Fruit fly (Drosophila melanogaster) whole organism, embryonic: ENCODE results near the gene Ptp69D.
A peak's percentile ranks its signal among the peaks of the same experiment; 100 is the strongest.

Experiments used
- Antp ChIP-seq: fragments of 200-800 bp; sonication (Bioruptor generic); optimal IDR thresholded peaks from 3 replicates; lab custom pipeline; 2016; ENCODE audit warnings: missing biosample characterization, missing genetic modification characterization
- Atf6 ChIP-seq: fragments of 200-800 bp; sonication (Bioruptor generic); IDR thresholded peaks from 2 replicates; pipeline ENCODE4 v1.3.6; 2022; ENCODE audit warnings: missing biosample characterization, missing genetic modification characterization
- CG12071 ChIP-seq: fragments of 200-800 bp; sonication (Bioruptor generic); optimal IDR thresholded peaks from 3 replicates; lab custom pipeline; 2018; ENCODE audit warnings: missing biosample characterization, mild to moderate bottlenecking, missing genetic modification characterization
- CG12219 ChIP-seq: fragments of 200-800 bp; sonication (Bioruptor generic); optimal IDR thresholded peaks from 3 replicates; lab custom pipeline; 2018; ENCODE audit warnings: missing biosample characterization, mild to moderate bottlenecking, missing genetic modification characterization
- CG13775 ChIP-seq: fragments of 200-800 bp; sonication (Bioruptor generic); optimal IDR thresholded peaks from 3 replicates; lab custom pipeline; 2017; ENCODE audit warnings: missing biosample characterization, mild to moderate bottlenecking, missing genetic modification characterization
- CG15073 ChIP-seq: fragments of 200-800 bp; sonication (Bioruptor generic); optimal IDR thresholded peaks from 2 replicates; lab custom pipeline; 2016; ENCODE audit warnings: missing biosample characterization, missing genetic modification characterization
- CG16813 ChIP-seq: fragments of 200-800 bp; sonication (Bioruptor generic); IDR thresholded peaks from 3 replicates; pipeline ENCODE4 v1.3.6; 2022; ENCODE audit warnings: missing biosample characterization, missing genetic modification characterization; ENCODE audit not compliant: partially characterized antibody
- CG16815 ChIP-seq: fragments of 200-800 bp; sonication (Bioruptor generic); optimal IDR thresholded peaks from 3 replicates; lab custom pipeline; 2017; ENCODE audit warnings: missing biosample characterization, mild to moderate bottlenecking, missing genetic modification characterization
- CG17912 ChIP-seq: fragments of 200-800 bp; sonication (Bioruptor generic); optimal IDR thresholded peaks from 2 replicates; lab custom pipeline; 2018; ENCODE audit warnings: missing biosample characterization, mild to moderate bottlenecking, missing genetic modification characterization
- CG18011 ChIP-seq: fragments of 200-800 bp; sonication (Bioruptor generic); optimal IDR thresholded peaks from 2 replicates; lab custom pipeline; 2017; ENCODE audit warnings: missing biosample characterization, missing genetic modification characterization, mild to moderate bottlenecking, moderate library complexity, missing genotype
- CG1832 ChIP-seq: fragments of 200-800 bp; sonication (Bioruptor generic); optimal IDR thresholded peaks from 2 replicates; lab custom pipeline; 2017; ENCODE audit warnings: missing biosample characterization, mild to moderate bottlenecking, missing genetic modification characterization, inconsistent platforms
- CG18476 ChIP-seq: fragments of 200-800 bp; sonication (Bioruptor generic); optimal IDR thresholded peaks from 2 replicates; lab custom pipeline; 2016; ENCODE audit warnings: missing biosample characterization, mild to moderate bottlenecking, missing genetic modification characterization
- CG18619 ChIP-seq: fragments of 200-800 bp; sonication (Bioruptor generic); optimal IDR thresholded peaks from 3 replicates; lab custom pipeline; 2017; ENCODE audit warnings: missing biosample characterization, mild to moderate bottlenecking, missing genetic modification characterization
- CG2712 ChIP-seq: fragments of 200-800 bp; optimal IDR thresholded peaks from 3 replicates; lab custom pipeline; 2019; ENCODE audit warnings: missing biosample characterization, mild to moderate bottlenecking, missing genetic modification characterization, moderate library complexity
- CG2889 ChIP-seq: fragments of 200-800 bp; sonication (Bioruptor generic); IDR thresholded peaks from 3 replicates; pipeline ENCODE4 v1.3.6; 2022; ENCODE audit warnings: missing biosample characterization, missing genetic modification characterization
- CG30020 ChIP-seq: fragments of 200-800 bp; optimal IDR thresholded peaks from 2 replicates; lab custom pipeline; 2019; ENCODE audit warnings: missing biosample characterization, mild to moderate bottlenecking, missing genetic modification characterization, moderate library complexity
- CG30403 ChIP-seq: fragments of 200-800 bp; sonication (Bioruptor generic); optimal IDR thresholded peaks from 3 replicates; lab custom pipeline; 2016; ENCODE audit warnings: missing biosample characterization, missing genetic modification characterization
- CG3065 ChIP-seq: fragments of 200-800 bp; sonication (Bioruptor generic); optimal IDR thresholded peaks from 2 replicates; lab custom pipeline; 2016; ENCODE audit warnings: missing biosample characterization, missing genetic modification characterization
- CG3281 ChIP-seq: fragments of 200-800 bp; sonication (Bioruptor generic); optimal IDR thresholded peaks from 3 replicates; lab custom pipeline; 2017; ENCODE audit warnings: missing biosample characterization, mild to moderate bottlenecking, missing genetic modification characterization
- CG33213 ChIP-seq: fragments of 200-800 bp; sonication (Bioruptor generic); optimal IDR thresholded peaks from 3 replicates; lab custom pipeline; 2016; ENCODE audit warnings: missing biosample characterization, missing genetic modification characterization
- CG34224 ChIP-seq: fragments of 200-800 bp; sonication (Bioruptor generic); IDR thresholded peaks from 3 replicates; pipeline ENCODE4 v1.3.6; 2022; ENCODE audit warnings: missing biosample characterization, missing genetic modification characterization; ENCODE audit not compliant: partially characterized antibody
- CG4360 ChIP-seq: fragments of 200-800 bp; sonication (Bioruptor generic); IDR thresholded peaks from 2 replicates; pipeline ENCODE4 v1.3.6; 2022; ENCODE audit warnings: missing biosample characterization, missing genetic modification characterization
- CG7963 ChIP-seq: fragments of 200-800 bp; sonication (Bioruptor generic); IDR thresholded peaks from 3 replicates; pipeline ENCODE4 v1.3.6; 2022; ENCODE audit warnings: missing biosample characterization, missing genetic modification characterization; ENCODE audit not compliant: partially characterized antibody
- CG8089 ChIP-seq: fragments of 200-800 bp; sonication (Bioruptor generic); optimal IDR thresholded peaks from 3 replicates; lab custom pipeline; 2016; ENCODE audit warnings: missing biosample characterization, missing genetic modification characterization
- CG9727 ChIP-seq: fragments of 200-800 bp; sonication (Bioruptor generic); optimal IDR thresholded peaks from 3 replicates; lab custom pipeline; 2017; ENCODE audit warnings: missing biosample characterization, mild to moderate bottlenecking, missing genetic modification characterization
- CG9876 ChIP-seq: fragments of 200-800 bp; sonication (Bioruptor generic); optimal IDR thresholded peaks from 2 replicates; lab custom pipeline; 2016; ENCODE audit warnings: missing biosample characterization, missing genetic modification characterization
- CrebB ChIP-seq: fragments of 200-800 bp; sonication (Bioruptor generic); optimal IDR thresholded peaks from 3 replicates; lab custom pipeline; 2018; ENCODE audit warnings: missing biosample characterization, mild to moderate bottlenecking, missing genetic modification characterization
- Drgx ChIP-seq: fragments of 200-800 bp; sonication (Bioruptor generic); IDR thresholded peaks from 2 replicates; pipeline ENCODE4 v1.3.6; 2022; ENCODE audit warnings: missing biosample characterization, missing genetic modification characterization
- ERR ChIP-seq: fragments of 200-800 bp; sonication (Bioruptor generic); optimal IDR thresholded peaks from 2 replicates; lab custom pipeline; 2016; ENCODE audit warnings: missing biosample characterization, missing genetic modification characterization
- Hey ChIP-seq: fragments of 200-800 bp; sonication (Bioruptor generic); optimal IDR thresholded peaks from 3 replicates; lab custom pipeline; 2018; ENCODE audit warnings: missing biosample characterization, mild to moderate bottlenecking, missing genetic modification characterization
- Hmx ChIP-seq: fragments of 200-800 bp; sonication (Bioruptor generic); optimal IDR thresholded peaks from 2 replicates; lab custom pipeline; 2016; ENCODE audit warnings: missing biosample characterization, missing genetic modification characterization
- Kr ChIP-seq: fragments of 200-800 bp; sonication (Bioruptor generic); optimal IDR thresholded peaks from 2 replicates; lab custom pipeline; 2017; ENCODE audit warnings: missing biosample characterization, mild to moderate bottlenecking, missing genetic modification characterization
- Lpt ChIP-seq: fragments of >200 bp; optimal IDR thresholded peaks from 2 replicates; lab custom pipeline; 2018; ENCODE audit warnings: missing biosample characterization, missing genetic modification characterization
- MESR4 ChIP-seq: fragments of 200-800 bp; sonication (Bioruptor generic); optimal IDR thresholded peaks from 2 replicates; lab custom pipeline; 2018; ENCODE audit warnings: missing biosample characterization, mild to moderate bottlenecking, missing genetic modification characterization, moderate library complexity
- NC2β ChIP-seq: fragments of 200-800 bp; sonication (Bioruptor generic); optimal IDR thresholded peaks from 2 replicates; lab custom pipeline; 2016; ENCODE audit warnings: missing biosample characterization, missing genetic modification characterization
- Neu2 ChIP-seq: fragments of 200-800 bp; sonication (Bioruptor generic); optimal IDR thresholded peaks from 3 replicates; lab custom pipeline; 2016; ENCODE audit warnings: missing biosample characterization, missing genetic modification characterization, borderline replicate concordance
- Scr ChIP-seq: fragments of 200-800 bp; sonication (Bioruptor generic); IDR thresholded peaks from 2 replicates; pipeline ENCODE4 v1.3.6; 2022; ENCODE audit warnings: missing biosample characterization, missing genetic modification characterization; ENCODE audit not compliant: partially characterized antibody
- Spps ChIP-seq: fragments of 200-800 bp; sonication (Bioruptor generic); optimal IDR thresholded peaks from 2 replicates; lab custom pipeline; 2018; ENCODE audit warnings: missing biosample characterization, mild to moderate bottlenecking, missing genetic modification characterization
- Vsx1 ChIP-seq: fragments of 200-800 bp; sonication (Bioruptor generic); optimal IDR thresholded peaks from 2 replicates; lab custom pipeline; 2017; ENCODE audit warnings: missing biosample characterization, mild to moderate bottlenecking, missing genetic modification characterization, missing genetic modification reagents
- ab ChIP-seq: fragments of 200-800 bp; sonication (Bioruptor generic); optimal IDR thresholded peaks from 2 replicates; lab custom pipeline; 2016; ENCODE audit warnings: missing biosample characterization, missing genetic modification characterization
- caup ChIP-seq: fragments of 200-800 bp; sonication (Bioruptor generic); optimal IDR thresholded peaks from 3 replicates; lab custom pipeline; 2017; ENCODE audit warnings: missing biosample characterization, mild to moderate bottlenecking, missing genetic modification characterization, moderate library complexity; ENCODE audit not compliant: severe bottlenecking
- crol ChIP-seq: fragments of 200-800 bp; sonication (Bioruptor generic); IDR thresholded peaks from 2 replicates; pipeline ENCODE4 v1.3.6; 2022; ENCODE audit warnings: missing biosample characterization, missing genetic modification characterization
- hth ChIP-seq: fragments of >200 bp; optimal IDR thresholded peaks from 2 replicates; lab custom pipeline; 2017; ENCODE audit warnings: inconsistent platforms
- inv ChIP-seq: fragments of 200-800 bp; sonication (Bioruptor generic); IDR thresholded peaks from 2 replicates; pipeline ENCODE4 v1.3.6; 2022; ENCODE audit warnings: missing biosample characterization, missing genetic modification characterization; ENCODE audit not compliant: partially characterized antibody
- lbe ChIP-seq: fragments of 200-800 bp; sonication (Bioruptor generic); optimal IDR thresholded peaks from 2 replicates; lab custom pipeline; 2016; ENCODE audit warnings: missing biosample characterization, mild to moderate bottlenecking, missing genetic modification characterization
- nmo ChIP-seq: fragments of 200-800 bp; sonication (Bioruptor generic); optimal IDR thresholded peaks from 2 replicates; lab custom pipeline; 2018; ENCODE audit warnings: missing biosample characterization, mild to moderate bottlenecking, missing genetic modification characterization, moderate library complexity
- sna ChIP-seq: fragments of 200-800 bp; sonication (Bioruptor generic); IDR thresholded peaks from 2 replicates; pipeline ENCODE4 v1.3.6; 2022; ENCODE audit warnings: missing biosample characterization, missing genetic modification characterization; ENCODE audit not compliant: partially characterized antibody
- tin ChIP-seq: fragments of 200-800 bp; sonication (Bioruptor generic); optimal IDR thresholded peaks from 3 replicates; lab custom pipeline; 2016; ENCODE audit warnings: missing biosample characterization, missing genetic modification characterization
- trem ChIP-seq: fragments of 200-800 bp; optimal IDR thresholded peaks from 3 replicates; lab custom pipeline; 2019; ENCODE audit warnings: missing biosample characterization, mild to moderate bottlenecking, missing genetic modification characterization, moderate library complexity
- unc-4 ChIP-seq: fragments of 200-800 bp; sonication (Bioruptor generic); IDR thresholded peaks from 2 replicates; pipeline ENCODE4 v1.3.6; 2022; ENCODE audit warnings: missing biosample characterization, missing genetic modification characterization; ENCODE audit not compliant: partially characterized antibody
- zen ChIP-seq: fragments of 200-800 bp; sonication (Bioruptor generic); optimal IDR thresholded peaks from 3 replicates; lab custom pipeline; 2018; ENCODE audit warnings: missing biosample characterization, mild to moderate bottlenecking, missing genetic modification characterization, moderate library complexity

The Ptp69D gene

dm6 chr3L:12741608-12742007, 6.9 kb downstream of the Ptp69D start, which contains the start of gene CG32112 (continued):
- TF ChIP-seq sna (GFP tag; lab: Robert Waterston, UW): peak; percentile 72
- TF ChIP-seq CG13775 (GFP tag; lab: Kevin White, UChicago): no peak
- no peak for TF ChIP-seq CrebB (tag; lab: Kevin White, UChicago)
- peak; percentile 53; the same call in 1 of the 3 replicates for TF ChIP-seq CG7963
- no peak for TF ChIP-seq Lpt (GFP tag; lab: Kevin White, UChicago)
- no peak for TF ChIP-seq CG18476 (GFP tag; lab: Kevin White, UChicago)
- no peak for TF ChIP-seq ab
- TF ChIP-seq CG18011 (GFP tag; lab: Kevin White, UChicago): no peak
- TF ChIP-seq CG17912 (GFP tag; lab: Kevin White, UChicago): no peak
- no peak for TF ChIP-seq CG12071 (GFP tag; lab: Kevin White, UChicago)
- TF ChIP-seq CG9727 (GFP tag; lab: Kevin White, UChicago): no peak
- no peak for TF ChIP-seq hth
- no peak for TF ChIP-seq CG3281 (GFP tag; lab: Kevin White, UChicago)
- no peak for TF ChIP-seq nmo (GFP tag; lab: Kevin White, UChicago)
- peak; percentile 82 for TF ChIP-seq Scr (GFP tag; lab: Robert Waterston, UW)
- TF ChIP-seq MESR4 (GFP tag; lab: Kevin White, UChicago): peak; percentile 47
- TF ChIP-seq CG2712 (tag; lab: Kevin White, UChicago): peak; percentile 21
- TF ChIP-seq crol (GFP tag; lab: Robert Waterston, UW): no peak
- no peak for TF ChIP-seq Hey (tag; lab: Kevin White, UChicago)
- TF ChIP-seq NC2β (GFP tag; lab: Kevin White, UChicago): no peak
- TF ChIP-seq CG12219 (GFP tag; lab: Kevin White, UChicago): no peak
- no peak for TF ChIP-seq Kr
- no peak for TF ChIP-seq CG33213 (GFP tag; lab: Kevin White, UChicago)
- peak; percentile 3 for TF ChIP-seq tin
- TF ChIP-seq Atf6 (GFP tag; lab: Robert Waterston, UW): no peak
- no peak for TF ChIP-seq CG8089 (GFP tag; lab: Kevin White, UChicago)
- peak; percentile 74 for TF ChIP-seq unc-4 (GFP tag; lab: Robert Waterston, UW)
- no peak for TF ChIP-seq CG3065 (GFP tag; lab: Kevin White, UChicago)
- no peak for TF ChIP-seq Hmx (GFP tag; lab: Kevin White, UChicago)
- TF ChIP-seq caup: no peak
- TF ChIP-seq CG1832: no peak
- no peak for TF ChIP-seq zen (tag; lab: Kevin White, UChicago)
- TF ChIP-seq CG16813 (GFP tag; lab: Robert Waterston, UW): peak; percentile 60
- peak; percentile 76 for TF ChIP-seq CG34224 (GFP tag; lab: Robert Waterston, UW)
- peak; percentile 7 for TF ChIP-seq ERR (GFP tag; lab: Kevin White, UChicago)
- TF ChIP-seq CG16815: no peak
- no peak for TF ChIP-seq Drgx (GFP tag; lab: Robert Waterston, UW)
- TF ChIP-seq Neu2 (GFP tag; lab: Kevin White, UChicago): no peak
- TF ChIP-seq CG30020 (tag; lab: Kevin White, UChicago): peak; percentile 93
- no peak for TF ChIP-seq CG2889 (GFP tag; lab: Robert Waterston, UW)
- no peak for TF ChIP-seq Vsx1
- no peak for TF ChIP-seq CG9876 (GFP tag; lab: Kevin White, UChicago)
- TF ChIP-seq CG30403: peak; percentile 9
- peak; percentile 57 for TF ChIP-seq lbe (GFP tag; lab: Kevin White, UChicago)
- TF ChIP-seq CG4360 (GFP tag; lab: Robert Waterston, UW): no peak
- TF ChIP-seq Spps (tag; lab: Kevin White, UChicago): no peak
- 0 out of 2 replicates have a peak, but pooled peaks have one; percentile 17 for TF ChIP-seq inv
- no peak for TF ChIP-seq CG18619 (GFP tag; lab: Kevin White, UChicago)
- no peak for TF ChIP-seq CG15073 (GFP tag; lab: Kevin White, UChicago)
- no peak for TF ChIP-seq Antp (GFP tag; lab: Kevin White, UChicago)
- TF ChIP-seq trem (tag; lab: Kevin White, UChicago): peak; percentile 45
